Fruit fly (Drosophila melanogaster): ENCODE measurements around the gene CG42764.

DNA sequence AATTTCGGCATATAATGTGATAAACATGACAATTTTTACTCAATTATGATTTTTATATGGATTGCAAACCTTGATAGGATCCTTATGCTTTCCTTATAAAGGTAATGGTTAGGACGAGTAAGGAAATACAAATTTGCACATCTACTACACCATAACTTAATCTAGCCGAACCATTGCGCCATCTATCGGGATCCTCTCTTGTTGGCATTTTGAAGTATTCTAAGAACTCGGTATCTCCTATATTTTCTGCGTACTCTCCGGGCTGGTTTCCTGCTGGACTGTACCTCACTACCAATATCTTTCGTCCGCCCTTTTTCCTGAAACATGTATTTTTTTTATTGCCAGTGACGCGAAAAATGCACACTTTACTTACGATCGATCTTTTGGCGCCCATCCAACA, 1.2 kb downstream of the CG42764 start, which contains the start of gene atk:
- TF ChIP-seq CTCF (optimal IDR thresholded peaks at IDR 0.05) (peak; percentile 59 to 60), CG8478 (optimal IDR thresholded peaks at IDR 0.05) (no peak)

Data from S2 (cell line).